Fruit fly (Drosophila melanogaster) whole organism, prepupa: ENCODE data around the gene Acer.

Source experiments
- Blimp-1 ChIP-seq: fragments of 200-800 bp; sonication (Bioruptor generic); optimal IDR thresholded peaks from 3 replicates; lab custom pipeline; 2017; ENCODE audit warnings: missing biosample characterization, missing genetic modification characterization, mild to moderate bottlenecking, moderate library complexity, missing genetic modification reagents
- CG10631 ChIP-seq: fragments of 200-800 bp; sonication (Bioruptor generic); optimal IDR thresholded peaks from 2 replicates; lab custom pipeline; 2016; ENCODE audit warnings: missing biosample characterization, missing genetic modification characterization
- CG15336 ChIP-seq: fragments of 200-800 bp; sonication (Bioruptor generic); IDR thresholded peaks from 2 replicates; pipeline ENCODE4 v1.3.6; 2022; ENCODE audit warnings: missing biosample characterization, missing genetic modification characterization
- CG31627 ChIP-seq: fragments of 200-800 bp; sonication (Bioruptor generic); optimal IDR thresholded peaks from 3 replicates; lab custom pipeline; 2016; ENCODE audit warnings: missing biosample characterization, missing genetic modification characterization
- CG34406 ChIP-seq: fragments of 200-800 bp; sonication (Bioruptor generic); optimal IDR thresholded peaks from 3 replicates; lab custom pipeline; 2016; ENCODE audit warnings: missing biosample characterization, missing genetic modification characterization
- CG3919 ChIP-seq: fragments of 200-800 bp; sonication (Bioruptor generic); optimal IDR thresholded peaks from 3 replicates; lab custom pipeline; 2016; ENCODE audit warnings: missing biosample characterization, missing genetic modification characterization
- CG4318 ChIP-seq: fragments of 200-800 bp; sonication (Bioruptor generic); optimal IDR thresholded peaks from 3 replicates; lab custom pipeline; 2017; ENCODE audit warnings: missing biosample characterization, mild to moderate bottlenecking, missing genetic modification characterization
- CG6163 ChIP-seq: fragments of 200-800 bp; sonication (Bioruptor generic); IDR thresholded peaks from 3 replicates; pipeline ENCODE4 v1.3.6; 2022; ENCODE audit warnings: missing biosample characterization, missing genetic modification characterization
- CG6276 ChIP-seq: fragments of 200-800 bp; sonication (Bioruptor generic); optimal IDR thresholded peaks from 2 replicates; lab custom pipeline; 2017; ENCODE audit warnings: missing biosample characterization, mild to moderate bottlenecking, missing genetic modification characterization
- CG6792 ChIP-seq: fragments of 200-800 bp; sonication (Bioruptor generic); optimal IDR thresholded peaks from 3 replicates; lab custom pipeline; 2016; ENCODE audit warnings: missing biosample characterization, missing genetic modification characterization
- CG6808 ChIP-seq: fragments of 200-800 bp; sonication (Bioruptor generic); optimal IDR thresholded peaks from 3 replicates; lab custom pipeline; 2017; ENCODE audit warnings: missing biosample characterization, missing genetic modification characterization, mild to moderate bottlenecking, moderate library complexity, missing genetic modification reagents
- CG6854 ChIP-seq: fragments of 200-800 bp; sonication (Bioruptor generic); optimal IDR thresholded peaks from 2 replicates; lab custom pipeline; 2017; ENCODE audit warnings: missing biosample characterization, mild to moderate bottlenecking, missing genetic modification characterization
- CG8119 ChIP-seq: fragments of 200-800 bp; sonication (Bioruptor generic); IDR thresholded peaks from 3 replicates; pipeline ENCODE4 v1.3.6; 2022; ENCODE audit warnings: missing biosample characterization, missing genetic modification characterization
- CG8319 ChIP-seq: fragments of 200-800 bp; sonication (Bioruptor generic); optimal IDR thresholded peaks from 3 replicates; lab custom pipeline; 2016; ENCODE audit warnings: missing biosample characterization, missing genetic modification characterization
- CG8632 ChIP-seq: fragments of 200-800 bp; sonication (Bioruptor generic); optimal IDR thresholded peaks from 3 replicates; lab custom pipeline; 2016; ENCODE audit warnings: missing biosample characterization, missing genetic modification characterization
- CG9139 ChIP-seq: fragments of 200-800 bp; sonication (Bioruptor generic); optimal IDR thresholded peaks from 3 replicates; lab custom pipeline; 2017; ENCODE audit warnings: missing biosample characterization, mild to moderate bottlenecking, missing genetic modification characterization
- Eip75B ChIP-seq: fragments of 200-800 bp; sonication (Bioruptor generic); optimal IDR thresholded peaks from 3 replicates; lab custom pipeline; 2016; ENCODE audit warnings: missing biosample characterization, missing genetic modification characterization
- Eip78C ChIP-seq: fragments of 200-800 bp; sonication (Bioruptor generic); peaks from one replicate; lab custom pipeline; 2016; ENCODE audit warnings: missing biosample characterization, missing genetic modification characterization
- Eip93F ChIP-seq: fragments of 200-800 bp; sonication (Bioruptor generic); optimal IDR thresholded peaks from 2 replicates; lab custom pipeline; 2016; ENCODE audit warnings: missing biosample characterization, mild to moderate bottlenecking, missing genetic modification characterization
- Ets21C ChIP-seq: fragments of 200-800 bp; sonication (Bioruptor generic); optimal IDR thresholded peaks from 3 replicates; lab custom pipeline; 2016; ENCODE audit warnings: missing biosample characterization, missing genetic modification characterization
- Ets96B ChIP-seq: fragments of 200-800 bp; optimal IDR thresholded peaks from 2 replicates; lab custom pipeline; 2019; ENCODE audit warnings: missing biosample characterization, mild to moderate bottlenecking, missing genetic modification characterization, moderate library complexity
- Hr38 ChIP-seq: sonication (Bioruptor generic); optimal IDR thresholded peaks from 2 replicates; lab custom pipeline; 2016; ENCODE audit warnings: missing biosample characterization, missing genetic modification characterization
- Hr39 ChIP-seq: fragments of 200-800 bp; sonication (Bioruptor generic); optimal IDR thresholded peaks from 2 replicates; lab custom pipeline; 2016; ENCODE audit warnings: missing biosample characterization, missing genetic modification characterization
- Hr4 ChIP-seq: fragments of 200-800 bp; sonication (Bioruptor generic); optimal IDR thresholded peaks from 3 replicates; lab custom pipeline; 2016; ENCODE audit warnings: missing biosample characterization, missing genetic modification characterization
- OdsH ChIP-seq: fragments of 200-800 bp; sonication (Bioruptor generic); optimal IDR thresholded peaks from 3 replicates; lab custom pipeline; 2016; ENCODE audit warnings: missing biosample characterization, missing genetic modification characterization
- Smox ChIP-seq: fragments of 200-800 bp; sonication (Bioruptor generic); optimal IDR thresholded peaks from 3 replicates; lab custom pipeline; 2016; ENCODE audit warnings: missing biosample characterization, missing genetic modification characterization
- Sox102F ChIP-seq: fragments of 200-800 bp; sonication (Bioruptor generic); optimal IDR thresholded peaks from 2 replicates; lab custom pipeline; 2016; ENCODE audit warnings: missing biosample characterization, mild to moderate bottlenecking, missing genetic modification characterization
- Sox14 ChIP-seq: fragments of 200-800 bp; sonication (Bioruptor generic); optimal IDR thresholded peaks from 3 replicates; lab custom pipeline; 2016; ENCODE audit warnings: missing biosample characterization, missing genetic modification characterization
- acj6 ChIP-seq: fragments of 200-800 bp; sonication (Bioruptor generic); optimal IDR thresholded peaks from 3 replicates; lab custom pipeline; 2016; ENCODE audit warnings: missing biosample characterization, missing genetic modification characterization
- cyc ChIP-seq: fragments of 200-800 bp; sonication (Bioruptor generic); optimal IDR thresholded peaks from 3 replicates; lab custom pipeline; 2016; ENCODE audit warnings: missing biosample characterization, missing genetic modification characterization
- dac ChIP-seq: fragments of 200-800 bp; sonication (Bioruptor generic); optimal IDR thresholded peaks from 2 replicates; lab custom pipeline; 2017; ENCODE audit warnings: missing biosample characterization, mild to moderate bottlenecking, missing genetic modification characterization
- dsx ChIP-seq: fragments of 200-800 bp; optimal IDR thresholded peaks from 3 replicates; lab custom pipeline; 2019; ENCODE audit warnings: missing biosample characterization, mild to moderate bottlenecking, missing genetic modification characterization, moderate library complexity; ENCODE audit not compliant: poor library complexity, severe bottlenecking
- eg ChIP-seq: fragments of 200-800 bp; sonication (Bioruptor generic); IDR thresholded peaks from 3 replicates; pipeline ENCODE4 v1.3.6; 2022; ENCODE audit warnings: missing biosample characterization, missing genetic modification characterization
- esn ChIP-seq: fragments of 200-800 bp; sonication (Bioruptor generic); optimal IDR thresholded peaks from 2 replicates; lab custom pipeline; 2016; ENCODE audit warnings: missing biosample characterization, mild to moderate bottlenecking, missing genetic modification characterization, moderate library complexity
- fd59A ChIP-seq: fragments of 200-800 bp; sonication (Bioruptor generic); optimal IDR thresholded peaks from 2 replicates; lab custom pipeline; 2017; ENCODE audit warnings: missing biosample characterization, mild to moderate bottlenecking, missing genetic modification characterization, missing genetic modification reagents
- fd85E ChIP-seq: fragments of 200-800 bp; sonication (Bioruptor generic); optimal IDR thresholded peaks from 3 replicates; lab custom pipeline; 2016; ENCODE audit warnings: missing biosample characterization, missing genetic modification characterization
- fkh ChIP-seq: fragments of 200-800 bp; sonication (Bioruptor generic); optimal IDR thresholded peaks from 3 replicates; lab custom pipeline; 2017; ENCODE audit warnings: missing biosample characterization, mild to moderate bottlenecking, missing genetic modification characterization, moderate library complexity
- pdm3 ChIP-seq: fragments of 200-800 bp; sonication (Bioruptor generic); optimal IDR thresholded peaks from 3 replicates; lab custom pipeline; 2016; ENCODE audit warnings: missing biosample characterization, missing genetic modification characterization
- ss ChIP-seq, 2 experiments: fragments of 200-800 bp; sonication (Bioruptor generic); optimal IDR thresholded peaks; 2 replicates in 1 of 2; 3 replicates in 1 of 2; lab custom pipeline; 2017 to 2018; ENCODE audit warnings: mild to moderate bottlenecking in 2 of 2, missing biosample characterization in 2 of 2, missing genetic modification characterization in 2 of 2, moderate library complexity in 1 of 2
- vri ChIP-seq: fragments of 200-800 bp; sonication (Bioruptor generic); optimal IDR thresholded peaks from 3 replicates; lab custom pipeline; 2016; ENCODE audit warnings: missing biosample characterization, mild to moderate bottlenecking, missing genetic modification characterization

Acer gene

DNA sequence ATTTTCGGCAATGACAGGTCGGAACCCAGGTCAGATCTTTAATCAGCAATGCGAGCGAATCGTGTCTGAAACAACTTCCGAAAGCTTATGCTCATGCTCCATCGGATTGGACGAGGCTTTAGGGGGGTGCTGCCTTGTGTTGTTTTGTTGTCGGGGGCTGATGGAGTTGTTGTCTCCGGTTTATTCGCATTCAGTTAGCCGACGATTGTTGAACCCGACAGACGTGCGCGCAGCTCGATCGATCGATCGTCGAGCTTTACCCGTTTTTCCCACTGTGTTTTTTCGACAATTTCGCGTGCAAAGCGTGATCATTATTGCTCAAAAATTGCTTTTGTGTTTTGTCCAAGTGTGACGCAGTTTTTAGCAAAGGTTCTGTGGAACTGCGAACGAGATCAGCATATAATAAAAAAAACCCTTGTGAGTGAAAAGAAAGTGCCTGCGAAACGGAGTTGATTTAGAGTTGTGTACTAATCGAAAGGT, 7.3 kb downstream of the Acer start, which contains the start of gene CG17834 (continued):
- TF ChIP-seq Hr39 (GFP tag; lab: Kevin White, UChicago), result no peak
- no peak for TF ChIP-seq CG10631
- peak; percentile 70 for TF ChIP-seq Eip78C (GFP tag; lab: Kevin White, UChicago)
- TF ChIP-seq Smox (GFP tag; lab: Kevin White, UChicago), result no peak
- no peak for TF ChIP-seq CG4318 (GFP tag; lab: Kevin White, UChicago)
- no peak for TF ChIP-seq pdm3
- TF ChIP-seq CG3919, result no peak
- no peak for TF ChIP-seq OdsH (GFP tag; lab: Kevin White, UChicago)

DNA sequence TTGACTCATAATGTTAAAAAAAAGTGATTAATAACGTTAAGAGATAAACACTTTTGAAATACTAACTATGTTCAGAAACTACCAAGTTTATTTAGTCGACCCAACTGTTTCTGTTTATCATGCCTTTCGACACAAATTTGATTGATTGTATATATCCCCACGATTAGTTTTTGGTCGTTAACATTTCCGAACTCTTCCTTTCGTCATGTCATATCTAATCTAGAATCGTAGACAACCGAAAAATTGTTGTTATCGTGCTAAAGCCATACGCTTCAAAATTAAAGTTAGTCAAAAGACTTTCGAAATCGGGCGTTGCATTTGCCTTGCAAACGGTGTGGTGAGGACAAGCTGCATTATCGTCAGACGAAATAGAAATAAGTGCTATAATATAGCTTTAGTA, 8.5 kb downstream of the Acer start:
- TF ChIP-seq CG8632 (GFP tag; lab: Kevin White, UChicago) (no peak), vri (GFP tag; lab: Kevin White, UChicago) (peak; percentile 42), CG8119 (GFP tag; lab: Robert Waterston, UW) (no peak), Sox14 (no peak), pdm3 (no peak), Hr39 (GFP tag; lab: Kevin White, UChicago) (no peak), Hr4 (no peak)
- TF ChIP-seq, all 60 proteins: peak for 1

DNA sequence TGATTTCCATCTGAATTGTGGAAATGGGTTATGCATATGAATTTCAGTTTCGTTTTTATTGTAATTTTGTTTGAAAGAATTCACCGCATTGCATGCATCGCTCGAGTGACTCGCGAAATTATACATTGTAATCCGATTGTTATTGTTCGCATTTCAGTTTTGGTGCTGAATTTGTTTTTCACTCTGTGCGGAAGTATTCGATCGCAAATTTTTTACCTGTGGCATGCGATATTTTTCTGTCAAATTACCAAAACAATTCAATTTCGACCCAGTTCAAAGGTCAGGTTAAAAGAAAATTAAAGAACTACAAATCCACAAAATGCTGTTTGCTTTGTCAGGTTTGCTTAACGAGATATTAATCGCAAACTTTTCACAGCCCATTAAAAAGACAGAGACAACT, 11.1 kb downstream of the Acer start:
- TF ChIP-seq CG8119 (GFP tag; lab: Robert Waterston, UW) (no peak), ss (GFP tag; optimal IDR thresholded peaks at IDR 0.05; lab: Kevin White, UChicago) (no peak), dsx (GFP tag; lab: Kevin White, UChicago) (peak; percentile 48), CG3919 (no peak), Eip78C (GFP tag; lab: Kevin White, UChicago) (peak; percentile 12)

DNA sequence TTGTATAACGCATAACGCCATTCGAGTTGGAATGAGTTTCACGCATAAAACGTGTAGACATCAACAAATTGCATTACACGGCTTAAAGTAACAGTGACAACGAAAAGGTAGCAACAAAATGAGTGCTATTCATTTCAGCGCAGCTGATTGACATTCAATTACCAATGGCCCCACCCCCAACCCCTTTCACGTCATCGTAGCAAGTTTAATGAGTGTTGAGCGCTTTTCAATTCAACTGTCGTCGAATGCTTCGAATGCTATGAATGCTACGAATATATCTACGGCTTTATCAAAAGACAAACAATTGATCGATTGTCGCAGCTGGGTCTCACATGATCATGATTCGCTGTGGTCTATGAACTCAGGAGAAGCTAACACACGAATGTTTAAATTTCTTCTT, 11.9 kb downstream of the Acer start:
- TF ChIP-seq fkh (GFP tag; lab: Kevin White, UChicago) (peak; percentile 28), CG6808 (GFP tag; lab: Kevin White, UChicago) (no peak)
- TF ChIP-seq, all 60 proteins: peak for 1

DNA sequence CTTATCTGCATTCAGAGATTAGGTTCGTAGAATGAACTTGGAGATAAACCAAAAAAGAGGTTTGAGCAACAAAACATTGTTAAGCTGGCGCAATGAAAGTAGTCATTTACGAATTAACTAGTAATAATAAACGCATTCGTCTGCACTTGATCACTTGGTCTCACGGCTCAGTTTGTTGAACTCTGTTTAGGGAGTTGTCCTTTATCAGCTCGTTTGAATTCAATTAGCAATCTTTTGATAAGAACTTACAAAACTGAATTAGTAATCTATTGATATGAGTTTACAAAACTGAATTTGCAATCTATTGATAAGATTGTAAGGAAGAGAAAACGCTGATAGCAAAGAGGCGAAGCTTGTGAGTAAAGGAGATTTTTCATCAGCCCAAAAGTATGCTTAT, 12.4 kb downstream of the Acer start:
- TF ChIP-seq Eip93F (GFP tag; lab: Kevin White, UChicago) (no peak), fd85E (GFP tag; lab: Kevin White, UChicago) (no peak), CG6854 (GFP tag; lab: Kevin White, UChicago) (no peak), Hr4 (no peak), CG15336 (GFP tag; lab: Robert Waterston, UW) (no peak), CG6792 (GFP tag; lab: Kevin White, UChicago) (no peak), pdm3 (no peak), Ets21C (no peak), esn (GFP tag; lab: Kevin White, UChicago) (no peak), CG3919 (no peak), Hr39 (GFP tag; lab: Kevin White, UChicago) (no peak), Sox102F (GFP tag; lab: Kevin White, UChicago) (no peak), fd59A (GFP tag; lab: Kevin White, UChicago) (no peak), acj6 (GFP tag; lab: Kevin White, UChicago) (no peak)

DNA sequence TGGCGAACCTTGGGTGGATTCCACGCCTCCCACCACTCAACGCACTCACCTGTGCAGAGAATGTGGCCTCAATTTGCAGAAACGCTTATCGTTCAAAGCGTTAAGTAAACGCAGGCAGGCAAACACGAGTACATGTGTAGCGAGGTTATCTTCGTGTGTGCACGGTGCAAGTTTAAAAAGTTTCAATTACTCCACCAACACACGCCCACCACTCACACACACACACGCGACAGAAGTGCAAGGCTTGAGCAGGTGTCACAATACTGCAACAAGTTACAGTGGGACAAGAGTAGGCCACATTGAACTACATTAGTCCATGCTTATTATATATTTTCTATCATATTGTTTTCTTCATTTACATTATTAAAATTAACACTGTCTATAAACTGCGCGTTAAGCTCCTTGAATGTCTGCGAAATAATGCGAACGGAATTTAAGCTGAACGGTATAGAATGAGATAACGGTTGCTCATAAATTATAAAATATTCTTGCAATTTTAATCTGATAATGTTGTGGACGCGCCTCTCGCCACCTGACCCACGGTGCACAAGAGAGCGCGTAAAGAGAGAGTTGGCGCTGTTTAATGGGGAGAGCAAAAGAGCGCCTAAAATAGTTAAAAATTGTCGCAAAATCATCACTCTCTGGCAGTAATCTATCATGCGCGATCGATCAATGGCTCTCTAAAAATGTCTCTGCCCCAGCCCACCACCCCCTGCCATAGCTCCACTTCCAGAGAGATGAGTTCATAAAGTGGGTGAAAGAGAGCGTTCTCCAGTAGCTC, 13.0 kb downstream of the Acer start:
- TF ChIP-seq eg, result peak; percentile 97
- peak; percentile 96 for TF ChIP-seq CG6808 (GFP tag; lab: Kevin White, UChicago)
- peak; percentile 98 for TF ChIP-seq dac (GFP tag; lab: Kevin White, UChicago)
- peak; percentile 95 for TF ChIP-seq CG31627 (GFP tag; lab: Kevin White, UChicago)
- TF ChIP-seq CG34406 (GFP tag; lab: Kevin White, UChicago), result peak; percentile 98
- peak; percentile 97 for TF ChIP-seq CG8319 (GFP tag; lab: Kevin White, UChicago)
- peak; percentile 97 for TF ChIP-seq Eip75B (GFP tag; lab: Kevin White, UChicago)
- peak; percentile 97 for TF ChIP-seq Ets96B
- TF ChIP-seq CG6276 (GFP tag; lab: Kevin White, UChicago), result peak; percentile 99
- TF ChIP-seq CG9139 (GFP tag; lab: Kevin White, UChicago), result peak; percentile 91
- peak; percentile 97 for TF ChIP-seq CG6163
- TF ChIP-seq acj6 (GFP tag; lab: Kevin White, UChicago), result peak; percentile 98
- no peak for TF ChIP-seq Hr38 (GFP tag; lab: Kevin White, UChicago)
- TF ChIP-seq ss (GFP tag; optimal IDR thresholded peaks at IDR 0.05; lab: Kevin White, UChicago), result peak; percentile 96
- peak; percentile 97 for TF ChIP-seq CG3919
- TF ChIP-seq pdm3, result peak; percentile 98
- TF ChIP-seq CG4318 (GFP tag; lab: Kevin White, UChicago), result peak; percentile 98
- peak; percentile 89 for TF ChIP-seq Blimp-1 (GFP tag; lab: Kevin White, UChicago)
- TF ChIP-seq cyc (GFP tag; lab: Kevin White, UChicago), result peak; percentile 94
